Worm (Caenorhabditis elegans) whole organism, midembryonic: Measurements from ENCODE around the gene oac-50.

ENCODE experiments used
- T22C8.4 ChIP-seq: fragments of 200-800 bp; sonication (Bioruptor generic); IDR thresholded peaks from 2 replicates; pipeline ENCODE4 v1.3.6; 2022; ENCODE audit warnings: missing genetic modification characterization, missing compliant biosample characterization
- cog-1 ChIP-seq: sonication (generic microtip); optimal IDR thresholded peaks from 2 replicates; lab custom pipeline; 2016; ENCODE audit warnings: missing genetic modification characterization, missing compliant biosample characterization
- flt-1 ChIP-seq: fragments of 200-800 bp; sonication (Bioruptor generic); IDR thresholded peaks from 2 replicates; pipeline ENCODE4 v1.3.6; 2022; ENCODE audit warnings: missing genetic modification characterization, missing compliant biosample characterization
- klf-2 ChIP-seq: fragments of 200-800 bp; sonication (Bioruptor generic); conservative IDR thresholded peaks from 2 replicates; pipeline ENCODE4 v1.3.6; 2022; ENCODE audit warnings: missing genetic modification reagents, missing genetic modification characterization, missing compliant biosample characterization
- med-1 ChIP-seq: sonication (generic microtip); optimal IDR thresholded peaks from 2 replicates; lab custom pipeline; 2017; ENCODE audit warnings: missing genetic modification characterization, mild to moderate bottlenecking, missing compliant biosample characterization, antibody characterized with exemption, missing genetic modification reagents; ENCODE audit not compliant: insufficient read depth
- ref-1 ChIP-seq: fragments of 200-800 bp; sonication (Bioruptor generic); conservative IDR thresholded peaks from 2 replicates; pipeline ENCODE4 v1.3.6; 2022; ENCODE audit warnings: missing genetic modification reagents, missing genetic modification characterization, missing compliant biosample characterization
- tab-1 ChIP-seq: fragments of 200-800 bp; sonication (Bioruptor generic); IDR thresholded peaks from 2 replicates; pipeline ENCODE4 v1.3.6; 2022; ENCODE audit warnings: missing genetic modification characterization, missing compliant biosample characterization
- ztf-29 ChIP-seq: fragments of 200-800 bp; sonication (Bioruptor generic); IDR thresholded peaks from 2 replicates; pipeline ENCODE4 v1.3.6; 2022; ENCODE audit warnings: missing genetic modification reagents, missing genetic modification characterization, missing compliant biosample characterization

- TF ChIP-seq klf-2 (no peak), tab-1 (GFP tag; lab: Robert Waterston, UW) (no peak), T22C8.4 (no peak), flt-1 (GFP tag; lab: Robert Waterston, UW) (no peak), ref-1 (GFP tag; lab: Robert Waterston, UW) (no peak), cog-1 (tag; lab: Kevin White, UChicago) (no peak), med-1 (GFP tag; lab: Kevin White, UChicago) (no peak), ztf-29 (no peak)
Measured at ce11 chrV:9065001-9065400, 8.3 kb downstream of the oac-50 start.
